Worm (Caenorhabditis elegans) whole organism, mixed stage, embryonic: ENCODE measurements around the gene vgln-1.

Experiments used
- blmp-1 ChIP-seq: fragments of 150-350 bp; optimal IDR thresholded peaks from 2 replicates; lab custom pipeline; 2014; ENCODE audit warnings: missing biosample characterization, missing genetic modification characterization
- ceh-43 ChIP-seq: fragments of 200-800 bp; sonication (Bioruptor generic); optimal IDR thresholded peaks from 2 replicates; lab custom pipeline; 2018; ENCODE audit warnings: mild to moderate bottlenecking, missing genetic modification characterization, moderate library complexity, missing compliant biosample characterization
- ceh-83 ChIP-seq: fragments of 200-800 bp; sonication (Bioruptor generic); optimal IDR thresholded peaks from 2 replicates; lab custom pipeline; 2018; ENCODE audit warnings: mild to moderate bottlenecking, missing genetic modification characterization, missing compliant biosample characterization
- elt-1 ChIP-seq: sonication (generic microtip); optimal IDR thresholded peaks from 2 replicates; lab custom pipeline; 2017; ENCODE audit warnings: missing genetic modification characterization, mild to moderate bottlenecking, missing compliant biosample characterization, antibody characterized with exemption, moderate library complexity, borderline replicate concordance; ENCODE audit not compliant: insufficient read depth
- lin-13 ChIP-seq: fragments of 150-350 bp; optimal IDR thresholded peaks from 2 replicates; lab custom pipeline; 2014; ENCODE audit warnings: missing biosample characterization, missing genetic modification characterization
- mep-1 ChIP-seq: fragments of 150-350 bp; optimal IDR thresholded peaks from 2 replicates; lab custom pipeline; 2017; ENCODE audit warnings: missing biosample characterization, missing genetic modification reagents, missing genetic modification characterization, inconsistent platforms
- nhr-2 ChIP-seq: fragments of 150-350 bp; optimal IDR thresholded peaks from 2 replicates; lab custom pipeline; 2014; ENCODE audit warnings: missing biosample characterization, missing genetic modification characterization
- nhr-237 ChIP-seq: fragments of 150-350 bp; optimal IDR thresholded peaks from 2 replicates; lab custom pipeline; 2014; ENCODE audit warnings: missing biosample characterization, missing genetic modification characterization
- nhr-28 ChIP-seq: fragments of 150-350 bp; optimal IDR thresholded peaks from 2 replicates; lab custom pipeline; 2014; ENCODE audit warnings: missing biosample characterization, missing genetic modification characterization
- pha-4 ChIP-seq: fragments of 150-350 bp; optimal IDR thresholded peaks from 2 replicates; lab custom pipeline; 2018; ENCODE audit warnings: missing biosample characterization, missing genetic modification reagents, missing genetic modification characterization
- unc-39 ChIP-seq: fragments of 150-350 bp; optimal IDR thresholded peaks from 2 replicates; lab custom pipeline; 2014; ENCODE audit warnings: missing biosample characterization, missing genetic modification characterization
- unc-62 ChIP-seq: fragments of 150-350 bp; optimal IDR thresholded peaks from 2 replicates; lab custom pipeline; 2014; ENCODE audit warnings: missing biosample characterization, missing genetic modification reagents, missing genetic modification characterization
- ztf-11 ChIP-seq: fragments of 150-350 bp; optimal IDR thresholded peaks from 2 replicates; lab custom pipeline; 2014; ENCODE audit warnings: missing biosample characterization, missing genetic modification characterization

- TF ChIP-seq unc-62 (GFP tag; lab: Kevin White, UChicago) (no peak), blmp-1 (tag; lab: Kevin White, UChicago) (no peak), mep-1 (tag; lab: Kevin White, UChicago) (no peak), nhr-28 (tag; lab: Kevin White, UChicago) (no peak), ztf-11 (tag; lab: Kevin White, UChicago) (no peak), nhr-2 (tag; lab: Kevin White, UChicago) (no peak), ceh-83 (GFP tag; lab: Kevin White, UChicago) (no peak), lin-13 (tag; lab: Kevin White, UChicago) (no peak), ceh-43 (no peak), nhr-237 (tag; lab: Kevin White, UChicago) (no peak), elt-1 (tag; lab: Kevin White, UChicago) (no peak), pha-4 (tag; lab: Kevin White, UChicago) (no peak), unc-39 (tag; lab: Kevin White, UChicago) (no peak)
Observed at ce11 chrII:9855620-9856019, 35.3 kb downstream of the vgln-1 start, which contains the start of gene chil-4.
